Worm (Caenorhabditis elegans): ENCODE data around the gene fbxb-72.

- TF ChIP-seq jun-1 (tag; optimal IDR thresholded peaks at IDR 0.05) (no peak), fos-1 (tag; optimal IDR thresholded peaks at IDR 0.05) (no peak), ztf-11 (tag; optimal IDR thresholded peaks at IDR 0.05) (no peak), ceh-20 (GFP tag; IDR thresholded peaks at IDR 0.05) (no peak), mdl-1 (tag; optimal IDR thresholded peaks at IDR 0.05) (no peak), ama-1 (optimal IDR thresholded peaks at IDR 0.05) (no peak), unc-62 (GFP tag; optimal IDR thresholded peaks at IDR 0.05 in 1 of 2) (no peak), unc-62 (tag; optimal IDR thresholded peaks at IDR 0.05) (no peak), pha-4 (GFP tag; IDR thresholded peaks at IDR 0.05) (no peak), pha-4 (tag; optimal IDR thresholded peaks at IDR 0.05) (no peak), hlh-30 (tag; optimal IDR thresholded peaks at IDR 0.05; ENCODE audit: insufficient read depth) (no peak), tra-1 (GFP tag; IDR thresholded peaks at IDR 0.05) (no peak), lin-38 (GFP tag; IDR thresholded peaks at IDR 0.05) (no peak), lsy-2 (tag; optimal IDR thresholded peaks at IDR 0.05) (no peak), dpl-1 (GFP tag; optimal IDR thresholded peaks at IDR 0.05) (no peak)
Observed at ce11 chrV:699489-700129, 24.1 kb downstream of the fbxb-72 start, which contains the start of the genes ugt-29 and srx-5.

All from whole organism, L4 larva.